Fruit fly (Drosophila melanogaster) whole organism, pupa: ENCODE measurements around the gene pav.

Source experiments
- CG10348 ChIP-seq: fragments of 200-800 bp; sonication (Bioruptor generic); IDR thresholded peaks from 2 replicates; pipeline ENCODE4 v1.3.6; 2022; ENCODE audit warnings: missing biosample characterization, missing genetic modification characterization
- CG12605 ChIP-seq: fragments of 200-800 bp; sonication (Bioruptor generic); IDR thresholded peaks from 2 replicates; pipeline ENCODE4 v1.3.6; 2022; ENCODE audit warnings: missing biosample characterization, missing genetic modification characterization
- CG13204 ChIP-seq: fragments of 200-800 bp; sonication (Bioruptor generic); optimal IDR thresholded peaks from 2 replicates; lab custom pipeline; 2018; ENCODE audit warnings: missing biosample characterization, mild to moderate bottlenecking, missing genetic modification characterization, moderate library complexity
- CG14655 ChIP-seq: fragments of 200-800 bp; sonication (Bioruptor generic); optimal IDR thresholded peaks from 3 replicates; lab custom pipeline; 2017; ENCODE audit warnings: mild to moderate bottlenecking, missing biosample characterization, missing genetic modification reagents, missing genetic modification characterization
- CG15710 ChIP-seq: fragments of 200-800 bp; sonication (Bioruptor generic); optimal IDR thresholded peaks from 2 replicates; lab custom pipeline; 2018; ENCODE audit warnings: missing biosample characterization, mild to moderate bottlenecking, missing genetic modification characterization, moderate library complexity
- CG17806 ChIP-seq: fragments of 200-800 bp; sonication (Bioruptor generic); optimal IDR thresholded peaks from 2 replicates; lab custom pipeline; 2018; ENCODE audit warnings: missing biosample characterization, mild to moderate bottlenecking, missing genetic modification characterization, moderate library complexity
- CG32121 ChIP-seq: fragments of 200-800 bp; sonication (Bioruptor generic); IDR thresholded peaks from 2 replicates; pipeline ENCODE4 v1.3.6; 2022; ENCODE audit warnings: missing biosample characterization, missing genetic modification characterization
- CG34367 ChIP-seq: fragments of 200-800 bp; sonication (Bioruptor generic); optimal IDR thresholded peaks from 2 replicates; lab custom pipeline; 2018; ENCODE audit warnings: missing biosample characterization, mild to moderate bottlenecking, missing genetic modification characterization
- CG4496 ChIP-seq: fragments of 200-800 bp; sonication (Bioruptor generic); IDR thresholded peaks from 3 replicates; pipeline ENCODE4 v1.3.6; 2022; ENCODE audit warnings: missing biosample characterization, missing genetic modification characterization
- CG8159 ChIP-seq: fragments of 200-800 bp; sonication (Bioruptor generic); optimal IDR thresholded peaks from 3 replicates; lab custom pipeline; 2018; ENCODE audit warnings: missing biosample characterization, mild to moderate bottlenecking, missing genetic modification characterization, moderate library complexity
- CG8301 ChIP-seq: fragments of 200-800 bp; sonication (Bioruptor generic); optimal IDR thresholded peaks from 2 replicates; lab custom pipeline; 2018; ENCODE audit warnings: missing biosample characterization, mild to moderate bottlenecking, missing genetic modification characterization
- CG9948 ChIP-seq: fragments of 200-800 bp; sonication (Bioruptor generic); optimal IDR thresholded peaks from 2 replicates; lab custom pipeline; 2018; ENCODE audit warnings: missing biosample characterization, mild to moderate bottlenecking, missing genetic modification characterization, moderate library complexity
- D1 ChIP-seq: fragments of 200-800 bp; sonication (Bioruptor generic); optimal IDR thresholded peaks from 2 replicates; lab custom pipeline; 2018; ENCODE audit warnings: missing biosample characterization, mild to moderate bottlenecking, missing genetic modification characterization, moderate library complexity
- EcR ChIP-seq: fragments of 200-800 bp; sonication (Bioruptor generic); optimal IDR thresholded peaks from 3 replicates; lab custom pipeline; 2019; ENCODE audit warnings: missing biosample characterization, missing genetic modification characterization, mild to moderate bottlenecking, moderate library complexity, missing genetic modification reagents
- Ets98B ChIP-seq: fragments of 200-800 bp; sonication (Bioruptor generic); IDR thresholded peaks from 2 replicates; pipeline ENCODE4 v1.3.6; 2022; ENCODE audit warnings: missing biosample characterization, missing genetic modification characterization
- Pif1A ChIP-seq: fragments of 200-800 bp; sonication (Bioruptor generic); optimal IDR thresholded peaks from 3 replicates; lab custom pipeline; 2016; ENCODE audit warnings: missing biosample characterization, missing genetic modification characterization
- Pif1B ChIP-seq: fragments of 200-800 bp; sonication (Bioruptor generic); optimal IDR thresholded peaks from 3 replicates; lab custom pipeline; 2016; ENCODE audit warnings: missing biosample characterization, missing genetic modification characterization
- Snoo ChIP-seq: fragments of 200-800 bp; sonication (Bioruptor generic); optimal IDR thresholded peaks from 3 replicates; lab custom pipeline; 2017; ENCODE audit warnings: missing biosample characterization, mild to moderate bottlenecking, missing genetic modification characterization, inconsistent platforms
- fd96Ca ChIP-seq: fragments of 200-800 bp; sonication (Bioruptor generic); IDR thresholded peaks from 3 replicates; pipeline ENCODE4 v1.3.6; 2022; ENCODE audit warnings: missing biosample characterization, missing genetic modification characterization
- gl ChIP-seq: fragments of 200-800 bp; sonication (Bioruptor generic); optimal IDR thresholded peaks from 2 replicates; lab custom pipeline; 2018; ENCODE audit warnings: missing biosample characterization, mild to moderate bottlenecking, missing genetic modification characterization
- rn ChIP-seq: fragments of 200-800 bp; sonication (Bioruptor generic); IDR thresholded peaks from 2 replicates; pipeline ENCODE4 v1.3.6; 2022; ENCODE audit warnings: missing biosample characterization, missing genetic modification characterization

Gene pav

dm6 chr3L:4209731-4210130, 32.8 kb upstream of the pav start:
- TF ChIP-seq CG17806 (tag; lab: Kevin White, UChicago): no peak
- TF ChIP-seq Ets98B: peak; percentile 79
- TF ChIP-seq EcR (GFP tag; lab: Kevin White, UChicago): no peak
- TF ChIP-seq CG32121 (GFP tag; lab: Robert Waterston, UW): peak; percentile 88
- no peak for TF ChIP-seq Pif1B
- TF ChIP-seq Snoo (tag; lab: Kevin White, UChicago): no peak
- TF ChIP-seq CG13204 (GFP tag; lab: Kevin White, UChicago): no peak
- TF ChIP-seq gl (tag; lab: Kevin White, UChicago): no peak
- no peak for TF ChIP-seq Pif1A (GFP tag; lab: Kevin White, UChicago)
- TF ChIP-seq CG12605 (GFP tag; lab: Robert Waterston, UW): no peak
- TF ChIP-seq CG8301 (tag; lab: Kevin White, UChicago): peak; percentile 45
- peak; percentile 61 for TF ChIP-seq fd96Ca
- no peak for TF ChIP-seq CG8159
- no peak for TF ChIP-seq CG34367 (tag; lab: Kevin White, UChicago)
- no peak for TF ChIP-seq CG10348 (GFP tag; lab: Robert Waterston, UW)
- peak; percentile 83 for TF ChIP-seq CG4496
- TF ChIP-seq rn: no peak
- TF ChIP-seq D1: no peak
- TF ChIP-seq CG14655: no peak
- TF ChIP-seq CG15710 (tag; lab: Kevin White, UChicago): no peak
- peak; percentile 4 for TF ChIP-seq CG9948 (tag; lab: Kevin White, UChicago)

dm6 chr3L:4211440-4211839, 31.1 kb upstream of the pav start, which contains the start of gene Cpr64Ab:
Gene Cpr64Ab, minus strand, starts transcription at chr3L:4211540.
- TF ChIP-seq gl (tag; lab: Kevin White, UChicago) (no peak), CG17806 (tag; lab: Kevin White, UChicago) (no peak), Ets98B (no peak), CG34367 (tag; lab: Kevin White, UChicago) (no peak), Pif1A (GFP tag; lab: Kevin White, UChicago) (no peak), CG4496 (no peak)

DNA sequence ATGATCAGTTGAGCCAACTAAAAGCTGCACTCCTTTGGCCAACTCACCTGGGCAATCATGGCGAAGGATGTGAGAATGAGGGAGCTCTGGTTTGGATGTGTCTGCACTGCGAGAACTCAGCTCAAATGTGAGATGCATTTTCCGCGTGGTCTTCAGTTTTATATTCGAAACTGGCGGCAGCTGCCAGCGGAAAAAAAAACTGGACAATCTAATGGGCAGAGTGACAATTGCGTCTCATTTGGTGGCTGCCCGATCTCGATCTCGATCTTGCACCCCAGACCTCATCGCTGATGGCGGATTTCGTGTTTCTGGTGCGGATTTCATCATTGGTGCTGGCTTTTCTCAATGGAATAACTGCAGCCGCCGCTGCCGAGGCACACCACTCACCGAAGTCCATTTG, 29.7 kb upstream of the pav start, which contains the start of gene Cpr64Ac:
Cpr64Ac (minus strand) TSS at position 101 of the 400 bp plus-strand sequence.
- TF ChIP-seq Pif1B (no peak), CG17806 (tag; lab: Kevin White, UChicago) (no peak), rn (no peak), fd96Ca (no peak), CG8159 (no peak), D1 (no peak), gl (tag; lab: Kevin White, UChicago) (no peak), CG34367 (tag; lab: Kevin White, UChicago) (no peak), CG14655 (no peak), Pif1A (GFP tag; lab: Kevin White, UChicago) (no peak), CG13204 (GFP tag; lab: Kevin White, UChicago) (no peak), CG10348 (GFP tag; lab: Robert Waterston, UW) (no peak), CG8301 (tag; lab: Kevin White, UChicago) (no peak), CG12605 (GFP tag; lab: Robert Waterston, UW) (no peak), Snoo (tag; lab: Kevin White, UChicago) (no peak), CG4496 (no peak), CG9948 (tag; lab: Kevin White, UChicago) (no peak), Ets98B (no peak), EcR (GFP tag; lab: Kevin White, UChicago) (no peak), CG15710 (tag; lab: Kevin White, UChicago) (no peak)

dm6 chr3L:4215079-4215478, 27.5 kb upstream of the pav start, which contains the start of gene Cpr64Ad:
Gene Cpr64Ad, plus strand, starts transcription at chr3L:4215379.
- no peak for TF ChIP-seq CG34367 (tag; lab: Kevin White, UChicago)
- TF ChIP-seq CG8301 (tag; lab: Kevin White, UChicago): no peak
- no peak for TF ChIP-seq Ets98B
- no peak for TF ChIP-seq Snoo (tag; lab: Kevin White, UChicago)
- TF ChIP-seq fd96Ca: no peak
- no peak for TF ChIP-seq CG4496
- no peak for TF ChIP-seq gl (tag; lab: Kevin White, UChicago)
- TF ChIP-seq CG9948 (tag; lab: Kevin White, UChicago): no peak
- no peak for TF ChIP-seq CG10348 (GFP tag; lab: Robert Waterston, UW)
- TF ChIP-seq CG32121 (GFP tag; lab: Robert Waterston, UW): no peak
- TF ChIP-seq CG13204 (GFP tag; lab: Kevin White, UChicago): no peak
- no peak for TF ChIP-seq rn
- TF ChIP-seq CG15710 (tag; lab: Kevin White, UChicago): no peak
- no peak for TF ChIP-seq CG14655

DNA sequence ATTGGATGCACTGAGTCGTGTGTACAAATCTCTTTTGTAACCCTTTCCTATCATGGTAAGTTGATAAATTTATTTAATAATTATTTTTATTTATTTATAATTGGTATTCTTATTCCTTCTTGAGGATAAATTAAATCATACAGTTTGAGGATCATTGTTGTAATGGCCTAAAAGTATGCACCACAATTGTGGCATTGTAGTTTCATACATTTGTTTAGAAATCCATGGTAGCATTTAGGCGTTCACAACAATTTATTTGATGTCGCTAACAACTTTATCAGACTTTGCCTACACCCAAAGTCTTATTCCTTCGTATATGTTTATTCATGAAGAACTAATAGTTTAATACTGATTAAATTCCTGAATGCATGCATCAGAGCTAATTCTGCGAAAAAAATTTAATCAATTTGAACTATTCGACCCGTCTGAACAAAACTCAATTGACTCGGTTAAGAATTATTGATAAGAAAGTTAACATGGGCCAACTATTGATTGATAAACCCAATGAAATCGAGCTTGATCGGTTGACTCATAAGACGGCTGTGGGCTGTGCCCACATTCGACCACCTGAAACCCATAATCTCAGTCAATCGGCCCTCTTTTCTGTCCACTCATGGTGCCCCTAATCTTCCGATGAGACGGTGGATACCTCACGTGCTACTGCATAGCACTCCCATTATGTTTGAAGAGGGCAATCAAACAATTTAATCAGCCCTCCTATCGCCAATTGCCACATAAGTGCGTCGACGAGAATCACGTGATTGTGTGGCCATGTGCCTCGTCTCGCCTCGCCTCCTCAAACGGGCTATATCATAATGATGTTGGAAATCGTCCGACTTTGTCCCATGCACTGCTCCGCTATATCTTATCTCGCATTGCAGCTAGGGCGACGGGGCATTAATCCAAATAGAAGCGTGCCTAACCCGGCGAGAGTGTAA, 23.0 kb upstream of the pav start:
- TF ChIP-seq CG12605 (GFP tag; lab: Robert Waterston, UW): no peak
- TF ChIP-seq Pif1B: no peak
- TF ChIP-seq CG15710 (tag; lab: Kevin White, UChicago): no peak
- 0 out of 2 replicates have a peak, but pooled peaks have one; percentile 12 for TF ChIP-seq CG32121 (GFP tag; lab: Robert Waterston, UW)
- peak; percentile 37; the same call in 1 of the 3 replicates for TF ChIP-seq CG4496
- no peak for TF ChIP-seq CG8301 (tag; lab: Kevin White, UChicago)
- TF ChIP-seq gl (tag; lab: Kevin White, UChicago): no peak
- TF ChIP-seq EcR (GFP tag; lab: Kevin White, UChicago): no peak
- TF ChIP-seq CG8159: no peak
- TF ChIP-seq Ets98B: peak; percentile 21; the same call in 1 of the 2 replicates
- no peak for TF ChIP-seq Snoo (tag; lab: Kevin White, UChicago)
- TF ChIP-seq CG34367 (tag; lab: Kevin White, UChicago): no peak
- no peak for TF ChIP-seq CG17806 (tag; lab: Kevin White, UChicago)
- TF ChIP-seq CG14655: no peak
